Worm (Caenorhabditis elegans) whole organism, L4 larva: ENCODE measurements around the gene C25G4.8.

ENCODE experiments used
- F26F4.8 ChIP-seq: fragments of 200-800 bp; sonication (Bioruptor generic); conservative IDR thresholded peaks from 2 replicates; pipeline ENCODE4 v1.3.6; 2022; ENCODE audit warnings: missing genetic modification characterization, missing compliant biosample characterization
- T26A8.4 ChIP-seq: fragments of 200-800 bp; sonication (Bioruptor generic); IDR thresholded peaks from 2 replicates; pipeline ENCODE4 v1.3.6; 2022; ENCODE audit warnings: missing genetic modification characterization, missing compliant biosample characterization
- Y105C5A.15 ChIP-seq: fragments of 200-800 bp; sonication (Bioruptor generic); IDR thresholded peaks from 2 replicates; pipeline ENCODE4 v1.3.6; 2022; ENCODE audit warnings: missing genetic modification characterization, missing compliant biosample characterization
- Y48G9A.11 ChIP-seq: fragments of 200-800 bp; sonication (Bioruptor generic); IDR thresholded peaks from 2 replicates; pipeline ENCODE4 v1.3.6; 2022; ENCODE audit warnings: missing genetic modification reagents, missing genetic modification characterization, missing compliant biosample characterization
- Y5F2A.4 ChIP-seq: fragments of 200-800 bp; sonication (Bioruptor generic); optimal IDR thresholded peaks from 2 replicates; lab custom pipeline; 2018; ENCODE audit warnings: mild to moderate bottlenecking, missing genetic modification characterization, missing compliant biosample characterization
- Y75B8A.6 ChIP-seq: fragments of 200-800 bp; sonication (Bioruptor generic); IDR thresholded peaks from 2 replicates; pipeline ENCODE4 v1.3.6; 2022; ENCODE audit warnings: missing genetic modification reagents, missing genetic modification characterization, missing compliant biosample characterization
- ZK337.2 ChIP-seq: fragments of 200-800 bp; sonication (Bioruptor generic); IDR thresholded peaks from 2 replicates; pipeline ENCODE4 v1.3.6; 2022; ENCODE audit warnings: missing genetic modification reagents, missing genetic modification characterization, missing compliant biosample characterization
- aha-1 ChIP-seq: fragments of 150-350 bp; peaks from one replicate; lab custom pipeline; 2014; ENCODE audit warnings: missing biosample characterization, missing genetic modification characterization
- ama-1 ChIP-seq: fragments of 150-350 bp; optimal IDR thresholded peaks from 2 replicates; lab custom pipeline; 2014; ENCODE audit warnings: inconsistent platforms, mixed read lengths
- arid-1 ChIP-seq: fragments of 200-800 bp; sonication (Bioruptor generic); conservative IDR thresholded peaks from 2 replicates; pipeline ENCODE4 v1.3.6; 2022; ENCODE audit warnings: missing genetic modification reagents, missing genetic modification characterization, missing compliant biosample characterization
- ceh-20 ChIP-seq: fragments of 200-800 bp; sonication (Bioruptor generic); IDR thresholded peaks from 2 replicates; pipeline ENCODE4 v1.3.6; 2022; ENCODE audit warnings: missing genetic modification reagents, missing genetic modification characterization, missing compliant biosample characterization
- ceh-32 ChIP-seq: sonication (generic microtip); optimal IDR thresholded peaks from 2 replicates; lab custom pipeline; 2016; ENCODE audit warnings: mild to moderate bottlenecking, missing genetic modification characterization, missing compliant biosample characterization; ENCODE audit not compliant: poor library complexity
- ceh-44 ChIP-seq: fragments of 200-800 bp; sonication (Bioruptor generic); IDR thresholded peaks from 2 replicates; pipeline ENCODE4 v1.3.6; 2022; ENCODE audit warnings: missing genetic modification reagents, missing genetic modification characterization, missing compliant biosample characterization
- ceh-62 ChIP-seq: sonication (generic microtip); optimal IDR thresholded peaks from 2 replicates; lab custom pipeline; 2017; ENCODE audit warnings: missing biosample characterization, missing genetic modification characterization
- ces-1 ChIP-seq: fragments of 150-350 bp; sonication (generic microtip); optimal IDR thresholded peaks from 4 replicates; lab custom pipeline; 2014; ENCODE audit warnings: missing biosample characterization, missing genetic modification reagents, missing genetic modification characterization
- daf-16 ChIP-seq, 3 experiments: sonication (generic microtip); optimal IDR thresholded peaks; 2 replicates each; lab custom pipeline; 2016 to 2017; ENCODE audit warnings: missing genetic modification characterization in 3 of 3, missing genetic modification reagents in 3 of 3, mild to moderate bottlenecking in 2 of 3, missing compliant biosample characterization in 2 of 3, missing biosample characterization in 1 of 3, moderate library complexity in 1 of 3
- daf-19 ChIP-seq: fragments of 200-800 bp; sonication (Bioruptor generic); conservative IDR thresholded peaks from 2 replicates; pipeline ENCODE4 v1.3.6; 2022; ENCODE audit warnings: missing genetic modification characterization, missing compliant biosample characterization
- daf-8 ChIP-seq: fragments of 200-800 bp; sonication (Bioruptor generic); IDR thresholded peaks from 2 replicates; pipeline ENCODE4 v1.3.6; 2022; ENCODE audit warnings: missing genetic modification characterization, missing compliant biosample characterization
- dmd-6 ChIP-seq: fragments of 200-800 bp; sonication (Bioruptor generic); IDR thresholded peaks from 2 replicates; pipeline ENCODE4 v1.3.6; 2022; ENCODE audit warnings: missing genetic modification reagents, missing genetic modification characterization, missing compliant biosample characterization
- dmd-8 ChIP-seq: fragments of 200-800 bp; sonication (Bioruptor generic); IDR thresholded peaks from 2 replicates; pipeline ENCODE4 v1.3.6; 2022; ENCODE audit warnings: missing genetic modification characterization, missing compliant biosample characterization
- dmd-9 ChIP-seq: fragments of 200-800 bp; sonication (Bioruptor generic); IDR thresholded peaks from 2 replicates; pipeline ENCODE4 v1.3.6; 2022; ENCODE audit warnings: missing genetic modification reagents, missing genetic modification characterization, missing compliant biosample characterization
- dve-1 ChIP-seq: sonication (generic microtip); optimal IDR thresholded peaks from 2 replicates; lab custom pipeline; 2017; ENCODE audit warnings: antibody characterized with exemption, mild to moderate bottlenecking, missing genetic modification characterization, missing compliant biosample characterization; ENCODE audit not compliant: insufficient read depth
- egl-27 ChIP-seq: sonication (generic microtip); optimal IDR thresholded peaks from 3 replicates; lab custom pipeline; 2017; ENCODE audit warnings: missing biosample characterization, missing genetic modification reagents, missing genetic modification characterization
- egl-43 ChIP-seq: fragments of 200-800 bp; sonication (Bioruptor generic); IDR thresholded peaks from 2 replicates; pipeline ENCODE4 v1.3.6; 2022; ENCODE audit warnings: missing genetic modification reagents, missing genetic modification characterization, missing compliant biosample characterization
- hif-1 ChIP-seq, 2 experiments: sonication (generic microtip); optimal IDR thresholded peaks; 2 replicates each; lab custom pipeline; 2016 to 2017; ENCODE audit warnings: missing compliant biosample characterization in 2 of 2, missing genetic modification characterization in 2 of 2, missing genetic modification reagents in 2 of 2, missing genotype in 2 of 2, mild to moderate bottlenecking in 1 of 2
- hlh-11 ChIP-seq: fragments of 200-800 bp; sonication (Bioruptor generic); optimal IDR thresholded peaks from 2 replicates; lab custom pipeline; 2018; ENCODE audit warnings: mild to moderate bottlenecking, missing genetic modification characterization, missing compliant biosample characterization
- hmg-1.1 ChIP-seq: fragments of 200-800 bp; sonication (Bioruptor generic); IDR thresholded peaks from 2 replicates; pipeline ENCODE4 v1.3.6; 2022; ENCODE audit warnings: missing genetic modification reagents, missing genetic modification characterization, missing compliant biosample characterization
- lin-13 ChIP-seq: fragments of 150-350 bp; optimal IDR thresholded peaks from 2 replicates; lab custom pipeline; 2014; ENCODE audit warnings: missing biosample characterization, missing genetic modification reagents, missing genetic modification characterization
- lin-29 ChIP-seq: fragments of 200-800 bp; sonication (Bioruptor generic); IDR thresholded peaks from 2 replicates; pipeline ENCODE4 v1.3.6; 2022; ENCODE audit warnings: missing genetic modification reagents, missing genetic modification characterization, missing compliant biosample characterization
- lin-38 ChIP-seq: fragments of 200-800 bp; sonication (Bioruptor generic); IDR thresholded peaks from 2 replicates; pipeline ENCODE4 v1.3.6; 2022; ENCODE audit warnings: missing genetic modification reagents, missing genetic modification characterization, missing compliant biosample characterization
- lir-3 ChIP-seq: sonication (generic microtip); optimal IDR thresholded peaks from 2 replicates; lab custom pipeline; 2016; ENCODE audit warnings: mild to moderate bottlenecking, missing genetic modification characterization, missing compliant biosample characterization
- madf-9 ChIP-seq: fragments of 200-800 bp; sonication (Bioruptor generic); conservative IDR thresholded peaks from 2 replicates; pipeline ENCODE4 v1.3.6; 2022; ENCODE audit warnings: missing genetic modification reagents, missing genetic modification characterization, missing compliant biosample characterization
- mdl-1 ChIP-seq, 2 experiments: fragments of 150-350 bp in 1 of 2; sonication (generic microtip) in 1 of 2; optimal IDR thresholded peaks; 2 replicates each; lab custom pipeline; 2014 to 2017; ENCODE audit warnings: missing biosample characterization in 2 of 2, missing genetic modification characterization in 2 of 2
- mep-1 ChIP-seq: fragments of 150-350 bp; sonication (generic microtip); optimal IDR thresholded peaks from 3 replicates; lab custom pipeline; 2014; ENCODE audit warnings: missing biosample characterization, missing genetic modification characterization
- nhr-10 ChIP-seq: fragments of 150-350 bp; optimal IDR thresholded peaks from 2 replicates; lab custom pipeline; 2014; ENCODE audit warnings: missing biosample characterization, missing genetic modification characterization
- nhr-41 ChIP-seq: fragments of 200-800 bp; sonication (Bioruptor generic); IDR thresholded peaks from 2 replicates; pipeline ENCODE4 v1.3.6; 2022; ENCODE audit warnings: missing genetic modification reagents, missing genetic modification characterization, missing compliant biosample characterization
- nhr-42 ChIP-seq: fragments of 200-800 bp; sonication (Bioruptor generic); IDR thresholded peaks from 2 replicates; pipeline ENCODE4 v1.3.6; 2022; ENCODE audit warnings: missing genetic modification characterization, missing compliant biosample characterization
- nhr-6 ChIP-seq: fragments of 150-350 bp; optimal IDR thresholded peaks from 2 replicates; lab custom pipeline; 2014; ENCODE audit warnings: missing biosample characterization, missing genetic modification characterization
- php-3 ChIP-seq: fragments of 200-800 bp; sonication (Bioruptor generic); IDR thresholded peaks from 2 replicates; pipeline ENCODE4 v1.3.6; 2022; ENCODE audit warnings: missing genetic modification reagents, missing genetic modification characterization, missing compliant biosample characterization
- rbr-2 ChIP-seq: sonication (generic microtip); optimal IDR thresholded peaks from 2 replicates; lab custom pipeline; 2016; ENCODE audit warnings: missing genotype, missing genetic modification characterization, missing compliant biosample characterization
- sdz-12 ChIP-seq: fragments of 200-800 bp; sonication (Bioruptor generic); optimal IDR thresholded peaks from 2 replicates; lab custom pipeline; 2018; ENCODE audit warnings: mild to moderate bottlenecking, missing genetic modification characterization, missing compliant biosample characterization
- set-16 ChIP-seq: fragments of 200-800 bp; sonication (Bioruptor generic); IDR thresholded peaks from 2 replicates; pipeline ENCODE4 v1.3.6; 2022; ENCODE audit warnings: missing genetic modification reagents, missing genetic modification characterization, missing compliant biosample characterization
- snpc-4 ChIP-seq: fragments of 150-350 bp; optimal IDR thresholded peaks from 2 replicates; lab custom pipeline; 2014; ENCODE audit warnings: missing biosample characterization, missing genetic modification characterization
- spr-1 ChIP-seq: sonication (generic microtip); optimal IDR thresholded peaks from 2 replicates; lab custom pipeline; 2016; ENCODE audit warnings: mild to moderate bottlenecking, missing genetic modification characterization, missing compliant biosample characterization
- tag-97 ChIP-seq: fragments of 200-800 bp; sonication (Bioruptor generic); IDR thresholded peaks from 2 replicates; pipeline ENCODE4 v1.3.6; 2022; ENCODE audit warnings: missing genetic modification characterization, missing compliant biosample characterization
- unc-39 ChIP-seq: sonication (generic microtip); optimal IDR thresholded peaks from 2 replicates; lab custom pipeline; 2017; ENCODE audit warnings: missing biosample characterization, missing genetic modification characterization
- unc-62 ChIP-seq, 3 experiments: fragments of 150-350 bp in 1 of 3; sonication (generic microtip); optimal IDR thresholded peaks in 2 of 3; peaks in 1 of 3; 1 replicate in 1 of 3; 2 replicates in 2 of 3; lab custom pipeline; 2014 to 2017; ENCODE audit warnings: missing biosample characterization in 3 of 3, missing genetic modification characterization in 3 of 3, missing genetic modification reagents in 3 of 3, missing genotype in 1 of 3
- vab-7 ChIP-seq: fragments of 200-800 bp; sonication (Bioruptor generic); IDR thresholded peaks from 2 replicates; pipeline ENCODE4 v1.3.6; 2022; ENCODE audit warnings: missing genetic modification reagents, missing genetic modification characterization, missing compliant biosample characterization

C25G4.8 gene

DNA sequence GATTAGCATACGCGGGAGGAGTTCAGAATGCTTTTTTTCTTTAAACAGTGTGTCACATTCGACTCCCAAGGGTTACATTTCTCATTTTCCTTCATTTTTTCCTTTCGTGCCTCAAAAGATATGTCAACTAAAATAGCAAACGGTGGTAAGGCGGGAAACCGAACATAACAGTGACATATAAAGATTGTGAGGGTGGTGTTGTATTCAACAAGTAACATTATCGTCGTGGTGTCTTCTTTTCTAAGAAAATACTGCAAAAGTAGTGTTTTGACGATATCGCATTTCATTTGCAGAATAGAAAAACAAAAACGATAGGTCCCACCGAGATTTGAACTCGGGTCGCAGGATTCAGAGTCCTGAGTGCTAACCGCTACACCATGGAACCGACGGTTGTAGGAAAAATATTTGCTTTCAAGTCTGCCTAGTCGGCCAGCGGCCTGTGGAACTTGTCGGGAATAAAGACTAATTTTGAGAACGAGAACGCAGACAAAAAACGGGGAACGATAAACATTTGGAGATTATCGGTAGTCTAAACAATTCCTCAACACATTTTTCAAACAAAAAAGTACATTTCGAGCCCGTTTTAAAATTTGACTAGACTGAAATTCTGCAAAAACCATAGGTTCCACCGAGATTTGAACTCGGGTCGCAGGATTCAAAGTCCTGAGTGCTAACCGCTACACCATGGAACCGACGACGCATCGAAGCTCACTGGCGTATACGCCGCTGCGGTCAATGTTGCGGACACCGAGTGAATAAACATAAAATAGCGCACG lies 46.5 kb downstream of the C25G4.8 start:
- TF ChIP-seq Y48G9A.11 (peak; percentile 28; the same call in 1 of the 2 replicates), Y5F2A.4 (GFP tag; lab: Kevin White, UChicago) (no peak), nhr-6 (tag; lab: Kevin White, UChicago) (no peak), F26F4.8 (GFP tag; lab: Robert Waterston, UW) (peak; percentile 72), ces-1 (no peak), madf-9 (GFP tag; lab: Robert Waterston, UW) (0 out of 2 replicates have a peak, but pooled peaks have one; percentile 8), snpc-4 (no peak), aha-1 (tag; lab: Kevin White, UChicago) (peak; percentile 20), unc-62 (GFP tag; optimal IDR thresholded peaks at IDR 0.05 in 1 of 2; lab: Kevin White, UChicago) (peak in 1 of 2 experiments; percentile 91), unc-62 (tag; optimal IDR thresholded peaks at IDR 0.05; lab: Kevin White, UChicago) (no peak), spr-1 (peak; percentile 50), ceh-32 (tag; lab: Kevin White, UChicago) (no peak), egl-27 (tag; lab: Kevin White, UChicago) (no peak), lin-38 (GFP tag; lab: Robert Waterston, UW) (peak; percentile 64; the same call in 1 of the 2 replicates), egl-43 (peak; percentile 73), lin-13 (GFP tag; lab: Kevin White, UChicago) (no peak), sdz-12 (GFP tag; lab: Kevin White, UChicago) (peak; percentile 21), rbr-2 (no peak), hif-1 (tag; optimal IDR thresholded peaks at IDR 0.05; lab: Kevin White, UChicago) (no peak), Y75B8A.6 (no peak), nhr-42 (GFP tag; lab: Robert Waterston, UW) (no peak), dmd-9 (GFP tag; lab: Robert Waterston, UW) (0 out of 2 replicates have a peak, but pooled peaks have one; percentile 10), T26A8.4 (peak; percentile 19; the same call in 1 of the 2 replicates), daf-16 (GFP tag; optimal IDR thresholded peaks at IDR 0.05; lab: Kevin White, UChicago) (peak in 1 of 2 experiments; percentile 31), daf-16 (tag; optimal IDR thresholded peaks at IDR 0.05; lab: Kevin White, UChicago) (peak; percentile 45), ama-1 (no peak), daf-19 (GFP tag; lab: Robert Waterston, UW) (peak; percentile 63; the same call in 1 of the 2 replicates), hlh-11 (tag; lab: Kevin White, UChicago) (peak; percentile 19), daf-8 (GFP tag; lab: Robert Waterston, UW) (no peak), lin-29 (GFP tag; lab: Robert Waterston, UW) (no peak), dve-1 (peak; percentile 13), dmd-8 (GFP tag; lab: Robert Waterston, UW) (peak; percentile 42; the same call in 1 of the 2 replicates), mep-1 (tag; lab: Kevin White, UChicago) (peak; percentile 21), ceh-62 (tag; lab: Kevin White, UChicago) (no peak), nhr-10 (tag; lab: Kevin White, UChicago) (no peak), ceh-20 (GFP tag; lab: Robert Waterston, UW) (0 out of 2 replicates have a peak, but pooled peaks have one; percentile 14), tag-97 (no peak), unc-39 (tag; lab: Kevin White, UChicago) (no peak), ceh-44 (GFP tag; lab: Robert Waterston, UW) (no peak), nhr-41 (GFP tag; lab: Robert Waterston, UW) (peak; percentile 62; the same call in 1 of the 2 replicates), set-16 (no peak), vab-7 (GFP tag; lab: Robert Waterston, UW) (peak; percentile 13; the same call in 1 of the 2 replicates), dmd-6 (GFP tag; lab: Robert Waterston, UW) (peak; percentile 35), mdl-1 (tag; optimal IDR thresholded peaks at IDR 0.05; lab: Kevin White, UChicago) (no peak), php-3 (0 out of 2 replicates have a peak, but pooled peaks have one; percentile 6), arid-1 (GFP tag; lab: Robert Waterston, UW) (0 out of 2 replicates have a peak, but pooled peaks have one; percentile 5), lir-3 (peak; percentile 45), ZK337.2 (GFP tag; lab: Robert Waterston, UW) (no peak), Y105C5A.15 (GFP tag; lab: Robert Waterston, UW) (no peak), hmg-1.1 (peak; percentile 55)
